Fruit fly (Drosophila melanogaster) whole organism, embryonic: Measurements from ENCODE around the gene GXIVsPLA2.

ENCODE experiments used
- ATbp ChIP-seq: fragments of 200-800 bp; sonication (Bioruptor generic); optimal IDR thresholded peaks from 2 replicates; lab custom pipeline; 2017; ENCODE audit warnings: missing biosample characterization, mild to moderate bottlenecking, missing genetic modification characterization, missing genetic modification reagents
- Atf6 ChIP-seq: fragments of 200-800 bp; sonication (Bioruptor generic); IDR thresholded peaks from 2 replicates; pipeline ENCODE4 v1.3.6; 2022; ENCODE audit warnings: missing biosample characterization, missing genetic modification characterization
- B-H2 ChIP-seq: fragments of 200-800 bp; sonication (Bioruptor generic); optimal IDR thresholded peaks from 2 replicates; lab custom pipeline; 2018; ENCODE audit warnings: missing biosample characterization, mild to moderate bottlenecking, missing genetic modification characterization
- Bdp1 ChIP-seq: fragments of 200-800 bp; sonication (Bioruptor generic); optimal IDR thresholded peaks from 3 replicates; lab custom pipeline; 2016; ENCODE audit warnings: missing biosample characterization, missing genetic modification characterization
- Bgb ChIP-seq: fragments of 200-800 bp; sonication (Bioruptor generic); IDR thresholded peaks from 2 replicates; pipeline ENCODE4 v1.3.6; 2022; ENCODE audit warnings: missing biosample characterization, missing genetic modification characterization; ENCODE audit not compliant: partially characterized antibody
- CG10147 ChIP-seq: fragments of 200-800 bp; sonication (Bioruptor generic); optimal IDR thresholded peaks from 2 replicates; lab custom pipeline; 2019; ENCODE audit warnings: missing biosample characterization, mild to moderate bottlenecking, missing genetic modification characterization, moderate library complexity
- CG12071 ChIP-seq: fragments of 200-800 bp; sonication (Bioruptor generic); optimal IDR thresholded peaks from 3 replicates; lab custom pipeline; 2018; ENCODE audit warnings: missing biosample characterization, mild to moderate bottlenecking, missing genetic modification characterization
- CG12236 ChIP-seq: fragments of 200-800 bp; sonication (Bioruptor generic); optimal IDR thresholded peaks from 2 replicates; lab custom pipeline; 2016; ENCODE audit warnings: missing biosample characterization, missing genetic modification characterization
- CG12659 ChIP-seq: fragments of 200-800 bp; sonication (Bioruptor generic); optimal IDR thresholded peaks from 3 replicates; lab custom pipeline; 2017; ENCODE audit warnings: mild to moderate bottlenecking, missing biosample characterization, missing genetic modification reagents, missing genetic modification characterization
- CG15011 ChIP-seq: fragments of 200-800 bp; sonication (Bioruptor generic); optimal IDR thresholded peaks from 3 replicates; lab custom pipeline; 2018; ENCODE audit warnings: missing biosample characterization, mild to moderate bottlenecking, missing genetic modification characterization
- CG1602 ChIP-seq: fragments of 200-800 bp; sonication (Bioruptor generic); optimal IDR thresholded peaks from 3 replicates; lab custom pipeline; 2016; ENCODE audit warnings: missing biosample characterization, missing genetic modification characterization
- CG17385 ChIP-seq: fragments of 200-800 bp; sonication (Bioruptor generic); optimal IDR thresholded peaks from 3 replicates; lab custom pipeline; 2018; ENCODE audit warnings: missing biosample characterization, mild to moderate bottlenecking, missing genetic modification characterization
- CG2678 ChIP-seq: fragments of 200-800 bp; sonication (Bioruptor generic); optimal IDR thresholded peaks from 3 replicates; lab custom pipeline; 2019; ENCODE audit warnings: missing biosample characterization, mild to moderate bottlenecking, missing genetic modification characterization, moderate library complexity
- CG31388 ChIP-seq: fragments of 200-800 bp; sonication (Bioruptor generic); optimal IDR thresholded peaks from 2 replicates; lab custom pipeline; 2016; ENCODE audit warnings: missing biosample characterization, missing genetic modification characterization
- CG3838 ChIP-seq: fragments of 200-800 bp; sonication (Bioruptor generic); optimal IDR thresholded peaks from 3 replicates; lab custom pipeline; 2016; ENCODE audit warnings: missing biosample characterization, missing genetic modification characterization
- CG6254 ChIP-seq: fragments of 200-800 bp; sonication (Bioruptor generic); optimal IDR thresholded peaks from 3 replicates; lab custom pipeline; 2017; ENCODE audit warnings: mild to moderate bottlenecking, missing biosample characterization, missing genetic modification reagents, missing genetic modification characterization
- CG6689 ChIP-seq: fragments of 200-800 bp; sonication (Bioruptor generic); IDR thresholded peaks from 2 replicates; pipeline ENCODE4 v1.3.6; 2022; ENCODE audit warnings: missing biosample characterization, missing genetic modification characterization
- CG6813 ChIP-seq: fragments of 200-800 bp; sonication (Bioruptor generic); optimal IDR thresholded peaks from 2 replicates; lab custom pipeline; 2017; ENCODE audit warnings: missing biosample characterization, missing genetic modification characterization, mild to moderate bottlenecking, moderate library complexity, missing genetic modification reagents
- CG7745 ChIP-seq: fragments of 200-800 bp; sonication (Bioruptor generic); optimal IDR thresholded peaks from 2 replicates; lab custom pipeline; 2018; ENCODE audit warnings: missing biosample characterization, mild to moderate bottlenecking, missing genetic modification characterization, moderate library complexity
- CG8765 ChIP-seq: fragments of 200-800 bp; sonication (Bioruptor generic); IDR thresholded peaks from 2 replicates; pipeline ENCODE4 v1.3.6; 2022; ENCODE audit warnings: missing biosample characterization, missing genetic modification characterization
- Elba2 ChIP-seq: fragments of 200-800 bp; sonication (Bioruptor generic); optimal IDR thresholded peaks from 3 replicates; lab custom pipeline; 2016; ENCODE audit warnings: missing biosample characterization, missing genetic modification characterization
- HLH54F ChIP-seq: fragments of 200-800 bp; sonication (Bioruptor generic); optimal IDR thresholded peaks from 3 replicates; lab custom pipeline; 2016; ENCODE audit warnings: missing biosample characterization, missing genetic modification characterization
- Hmx ChIP-seq: fragments of 200-800 bp; sonication (Bioruptor generic); optimal IDR thresholded peaks from 2 replicates; lab custom pipeline; 2016; ENCODE audit warnings: missing biosample characterization, missing genetic modification characterization
- Hr3 ChIP-seq: fragments of 200-800 bp; sonication (Bioruptor generic); optimal IDR thresholded peaks from 3 replicates; lab custom pipeline; 2016; ENCODE audit warnings: missing biosample characterization, missing genetic modification characterization
- Lpt ChIP-seq: fragments of >200 bp; optimal IDR thresholded peaks from 2 replicates; lab custom pipeline; 2018; ENCODE audit warnings: missing biosample characterization, missing genetic modification characterization
- Med ChIP-seq: fragments of 200-800 bp; sonication (Bioruptor generic); peaks from one replicate; lab custom pipeline; 2016; ENCODE audit warnings: missing biosample characterization, missing genetic modification characterization, mild to moderate bottlenecking, inconsistent platforms, moderate library complexity
- NFAT ChIP-seq: fragments of 200-800 bp; sonication (Bioruptor generic); IDR thresholded peaks from 2 replicates; pipeline ENCODE4 v1.3.6; 2022; ENCODE audit warnings: missing biosample characterization, missing genetic modification characterization
- Nf-YB ChIP-seq: fragments of 200-800 bp; sonication (Bioruptor generic); optimal IDR thresholded peaks from 3 replicates; lab custom pipeline; 2019; ENCODE audit warnings: missing biosample characterization, mild to moderate bottlenecking, missing genetic modification characterization, moderate library complexity
- Sry-δ ChIP-seq: fragments of 200-800 bp; sonication (Bioruptor generic); optimal IDR thresholded peaks from 2 replicates; lab custom pipeline; 2016; ENCODE audit warnings: missing biosample characterization, missing genetic modification characterization
- Trl ChIP-seq, 3 experiments: fragments of >200 bp in 2 of 3; fragments of 200-800 bp in 1 of 3; sonication (Bioruptor generic) in 1 of 3; optimal IDR thresholded peaks; 2 replicates in 1 of 3; 3 replicates in 2 of 3; lab custom pipeline; 2016 to 2017; ENCODE audit warnings: missing biosample characterization in 1 of 3, missing genetic modification characterization in 1 of 3
- Xbp1 ChIP-seq: fragments of 200-800 bp; sonication (Bioruptor generic); optimal IDR thresholded peaks from 3 replicates; lab custom pipeline; 2016; ENCODE audit warnings: missing biosample characterization, mild to moderate bottlenecking, missing genetic modification characterization
- ab ChIP-seq: fragments of 200-800 bp; sonication (Bioruptor generic); optimal IDR thresholded peaks from 2 replicates; lab custom pipeline; 2016; ENCODE audit warnings: missing biosample characterization, missing genetic modification characterization
- abd-A ChIP-seq: fragments of 200-800 bp; sonication (Bioruptor generic); optimal IDR thresholded peaks from 3 replicates; lab custom pipeline; 2019; ENCODE audit warnings: missing biosample characterization, mild to moderate bottlenecking, missing genetic modification characterization, moderate library complexity
- ara ChIP-seq: fragments of 200-800 bp; sonication (Bioruptor generic); IDR thresholded peaks from 2 replicates; pipeline ENCODE4 v1.3.6; 2022; ENCODE audit warnings: missing biosample characterization, missing genetic modification characterization
- cad ChIP-seq: fragments of >200 bp; optimal IDR thresholded peaks from 2 replicates; lab custom pipeline; 2017; ENCODE audit warnings: missing biosample characterization, missing genetic modification characterization
- caup ChIP-seq: fragments of 200-800 bp; sonication (Bioruptor generic); optimal IDR thresholded peaks from 3 replicates; lab custom pipeline; 2017; ENCODE audit warnings: missing biosample characterization, mild to moderate bottlenecking, missing genetic modification characterization, moderate library complexity; ENCODE audit not compliant: severe bottlenecking
- chm ChIP-seq: fragments of 200-800 bp; sonication (Bioruptor generic); IDR thresholded peaks from 2 replicates; pipeline ENCODE4 v1.3.6; 2022; ENCODE audit warnings: missing biosample characterization, missing genetic modification characterization
- cwo ChIP-seq: fragments of 200-800 bp; sonication (Bioruptor generic); optimal IDR thresholded peaks from 3 replicates; lab custom pipeline; 2017; ENCODE audit warnings: missing biosample characterization, missing genetic modification characterization, mild to moderate bottlenecking, moderate library complexity, missing genetic modification reagents
- da ChIP-seq: fragments of 200-800 bp; sonication (Bioruptor generic); optimal IDR thresholded peaks from 2 replicates; lab custom pipeline; 2016; ENCODE audit warnings: missing biosample characterization, missing genetic modification characterization
- disco-r ChIP-seq: fragments of 200-800 bp; sonication (Bioruptor generic); optimal IDR thresholded peaks from 2 replicates; lab custom pipeline; 2016; ENCODE audit warnings: missing biosample characterization, missing genetic modification characterization
- en ChIP-seq: fragments of 200-800 bp; sonication (Bioruptor generic); optimal IDR thresholded peaks from 2 replicates; lab custom pipeline; 2016; ENCODE audit warnings: missing biosample characterization, missing genetic modification characterization
- gce ChIP-seq: fragments of 200-800 bp; sonication (Bioruptor generic); IDR thresholded peaks from 3 replicates; pipeline ENCODE4 v1.3.6; 2022; ENCODE audit warnings: missing biosample characterization, missing genetic modification characterization
- grau ChIP-seq: fragments of 200-800 bp; optimal IDR thresholded peaks from 3 replicates; lab custom pipeline; 2019; ENCODE audit warnings: missing biosample characterization, mild to moderate bottlenecking, missing genetic modification characterization, moderate library complexity
- kah ChIP-seq: fragments of 200-800 bp; sonication (Bioruptor generic); optimal IDR thresholded peaks from 2 replicates; lab custom pipeline; 2018; ENCODE audit warnings: missing biosample characterization, mild to moderate bottlenecking, missing genetic modification characterization
- nerfin-1 ChIP-seq: fragments of 200-800 bp; sonication (Bioruptor generic); optimal IDR thresholded peaks from 3 replicates; lab custom pipeline; 2019; ENCODE audit warnings: missing biosample characterization, mild to moderate bottlenecking, missing genetic modification characterization, moderate library complexity
- odd ChIP-seq: fragments of 200-800 bp; sonication (Bioruptor generic); optimal IDR thresholded peaks from 2 replicates; lab custom pipeline; 2017; ENCODE audit warnings: missing biosample characterization, mild to moderate bottlenecking, missing genetic modification characterization
- pfk ChIP-seq: fragments of 200-800 bp; sonication (Bioruptor generic); optimal IDR thresholded peaks from 2 replicates; lab custom pipeline; 2018; ENCODE audit warnings: missing biosample characterization, mild to moderate bottlenecking, missing genetic modification characterization, moderate library complexity
- tll ChIP-seq, 2 experiments: fragments of 200-800 bp in 1 of 2; fragments of >200 bp in 1 of 2; sonication (Bioruptor generic) in 1 of 2; optimal IDR thresholded peaks; 2 replicates each; lab custom pipeline; 2017 to 2019; ENCODE audit warnings: missing biosample characterization in 2 of 2, missing genetic modification characterization in 2 of 2, mild to moderate bottlenecking in 1 of 2, moderate library complexity in 1 of 2
- tna ChIP-seq: fragments of 200-800 bp; sonication (Bioruptor generic); IDR thresholded peaks from 2 replicates; pipeline ENCODE4 v1.3.6; 2022; ENCODE audit warnings: missing biosample characterization, missing genetic modification characterization; ENCODE audit not compliant: partially characterized antibody

Gene GXIVsPLA2

DNA sequence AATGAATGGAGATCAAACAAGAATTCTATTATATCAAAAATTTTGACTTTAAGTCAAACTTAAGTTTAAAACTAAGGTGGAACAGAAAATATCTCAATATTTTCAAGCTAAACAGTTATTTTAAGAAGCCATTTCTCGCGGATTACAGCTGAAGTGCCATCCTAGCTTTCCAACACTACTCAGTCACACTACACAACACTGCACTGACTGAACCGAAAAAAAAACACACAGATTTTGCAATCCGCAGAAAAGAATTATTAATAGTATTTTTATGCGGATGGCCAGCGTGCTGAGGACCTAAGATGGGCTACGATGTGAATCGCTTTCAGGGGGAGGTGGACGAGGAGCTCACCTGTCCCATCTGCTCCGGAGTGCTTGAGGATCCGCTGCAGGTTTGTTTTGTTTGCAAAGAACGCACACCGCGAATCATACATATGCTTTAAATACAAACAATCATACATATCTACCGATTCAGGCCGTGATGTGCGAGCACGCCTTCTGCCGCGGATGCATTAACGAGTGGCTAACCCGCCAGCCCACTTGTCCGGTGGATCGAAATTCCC is 1.6 kb downstream of the GXIVsPLA2 start, which contains the start of gene elgi (continued):
- TF ChIP-seq Trl (optimal IDR thresholded peaks at IDR 0.05; lab: Kevin White, UChicago) (no peak), Trl (GFP tag; optimal IDR thresholded peaks at IDR 0.05; lab: Kevin White, UChicago) (peak; percentile 71), CG6813 (GFP tag; lab: Kevin White, UChicago) (no peak), CG10147 (GFP tag; lab: Kevin White, UChicago) (peak; percentile 33), HLH54F (GFP tag; lab: Kevin White, UChicago) (peak; percentile 67), Nf-YB (GFP tag; lab: Kevin White, UChicago) (no peak), grau (tag; lab: Kevin White, UChicago) (peak; percentile 41), Med (GFP tag; lab: Kevin White, UChicago) (peak; percentile 94), chm (GFP tag; lab: Robert Waterston, UW) (0 out of 2 replicates have a peak, but pooled peaks have one; percentile 5), Sry-δ (GFP tag; lab: Kevin White, UChicago) (peak; percentile 39), Elba2 (GFP tag; lab: Kevin White, UChicago) (peak; percentile 11), CG12071 (GFP tag; lab: Kevin White, UChicago) (peak; percentile 25), nerfin-1 (tag; lab: Kevin White, UChicago) (peak; percentile 18), abd-A (tag; lab: Kevin White, UChicago) (no peak), CG6689 (GFP tag; lab: Robert Waterston, UW) (peak; percentile 28; the same call in 1 of the 2 replicates), CG31388 (no peak), tna (GFP tag; lab: Robert Waterston, UW) (no peak), ab (GFP tag; lab: Kevin White, UChicago) (no peak), CG17385 (GFP tag; lab: Kevin White, UChicago) (peak; percentile 62), kah (no peak), Lpt (GFP tag; lab: Kevin White, UChicago) (no peak), Bdp1 (peak; percentile 39), Hr3 (GFP tag; lab: Kevin White, UChicago) (peak; percentile 53), B-H2 (GFP tag; lab: Kevin White, UChicago) (peak; percentile 75), cad (no peak), CG7745 (tag; lab: Kevin White, UChicago) (no peak), en (GFP tag; lab: Kevin White, UChicago) (no peak), cwo (GFP tag; lab: Kevin White, UChicago) (peak; percentile 33), CG12236 (GFP tag; lab: Kevin White, UChicago) (no peak), Bgb (GFP tag; lab: Robert Waterston, UW) (no peak), ara (GFP tag; lab: Robert Waterston, UW) (0 out of 2 replicates have a peak, but pooled peaks have one; percentile 17), Xbp1 (GFP tag; lab: Kevin White, UChicago) (peak; percentile 77), CG3838 (GFP tag; lab: Kevin White, UChicago) (no peak), CG8765 (GFP tag; lab: Robert Waterston, UW) (no peak), ATbp (GFP tag; lab: Kevin White, UChicago) (no peak), tll (GFP tag; optimal IDR thresholded peaks at IDR 0.05; lab: Kevin White, UChicago) (no peak), odd (GFP tag; lab: Kevin White, UChicago) (no peak), CG6254 (no peak), da (GFP tag; lab: Kevin White, UChicago) (no peak), caup (GFP tag; lab: Kevin White, UChicago) (peak; percentile 72), CG15011 (GFP tag; lab: Kevin White, UChicago) (no peak), NFAT (GFP tag; lab: Robert Waterston, UW) (peak; percentile 74), Hmx (no peak), CG12659 (GFP tag; lab: Kevin White, UChicago) (peak; percentile 63), disco-r (GFP tag; lab: Kevin White, UChicago) (peak; percentile 22), Atf6 (GFP tag; lab: Robert Waterston, UW) (peak; percentile 28; the same call in 1 of the 2 replicates), CG2678 (tag; lab: Kevin White, UChicago) (no peak), pfk (no peak), gce (GFP tag; lab: Robert Waterston, UW) (no peak), CG1602 (GFP tag; lab: Kevin White, UChicago) (peak; percentile 4)
